Fruit fly (Drosophila melanogaster): ENCODE results near the gene shf.

dm6 chrX:6794826-6795225 is 15.4 kb upstream of the shf start:
- TF ChIP-seq CG14655 (GFP tag; optimal IDR thresholded peaks at IDR 0.05) (no peak), EcR (GFP tag; optimal IDR thresholded peaks at IDR 0.05) (no peak), rn (GFP tag; IDR thresholded peaks at IDR 0.05) (no peak), CG34367 (tag; optimal IDR thresholded peaks at IDR 0.05) (no peak), CG15710 (tag; optimal IDR thresholded peaks at IDR 0.05) (no peak), CG9948 (tag; optimal IDR thresholded peaks at IDR 0.05) (no peak), Snoo (tag; optimal IDR thresholded peaks at IDR 0.05) (peak; percentile 9), fd96Ca (GFP tag; IDR thresholded peaks at IDR 0.05) (0 out of 3 replicates have a peak, but pooled peaks have one; percentile 22), D1 (tag; optimal IDR thresholded peaks at IDR 0.05) (no peak), Ets98B (GFP tag; IDR thresholded peaks at IDR 0.05) (no peak), CG8159 (tag; optimal IDR thresholded peaks at IDR 0.05) (no peak), Pif1A (GFP tag; optimal IDR thresholded peaks at IDR 0.05) (peak; percentile 2)
